Worm (Caenorhabditis elegans): ENCODE results near the gene F41E6.1.

F41E6.1 gene

DNA sequence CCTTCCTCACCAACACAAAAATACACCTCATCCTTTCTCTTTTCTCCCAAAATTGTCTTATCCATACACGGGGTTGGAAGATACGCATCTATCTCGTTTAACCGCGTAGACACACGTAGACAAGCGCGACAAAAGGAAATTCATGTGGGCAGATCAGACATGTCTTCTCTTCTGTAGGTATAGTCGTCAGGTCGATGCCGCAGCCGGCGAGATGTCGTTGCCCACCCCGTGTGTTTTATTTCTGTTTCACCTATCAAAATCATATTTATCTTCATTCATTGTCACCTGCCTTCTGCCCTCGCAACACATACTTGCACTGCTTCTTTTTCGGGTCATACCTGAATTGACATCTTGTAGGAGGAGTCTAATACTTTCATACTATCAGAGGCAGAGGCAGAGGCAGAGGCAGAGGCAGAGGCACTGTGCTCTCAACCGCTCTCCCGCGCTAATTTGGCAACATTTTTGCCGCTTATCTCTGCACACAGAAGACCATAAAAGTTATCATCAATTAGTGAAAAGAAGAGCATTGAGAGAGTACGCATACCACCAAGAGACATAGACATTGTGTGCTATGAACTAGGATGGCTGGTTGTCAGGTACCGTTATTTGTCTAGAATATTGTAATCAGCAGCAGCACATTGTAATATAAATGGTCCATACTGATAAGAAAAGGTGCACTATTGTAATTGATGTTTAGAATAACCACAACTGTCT, 39.0 kb downstream of the F41E6.1 start:
- TF ChIP-seq hmg-1.1 (GFP tag; IDR thresholded peaks at IDR 0.05), result peak; percentile 32; the same call in 1 of the 2 replicates
- TF ChIP-seq Y75B8A.6 (GFP tag; IDR thresholded peaks at IDR 0.05), result no peak
- TF ChIP-seq unc-62 (GFP tag; optimal IDR thresholded peaks at IDR 0.05 in 1 of 2), result peak; percentile 32 to 35
- no peak for TF ChIP-seq unc-62 (tag; optimal IDR thresholded peaks at IDR 0.05)
- TF ChIP-seq lin-13 (GFP tag; optimal IDR thresholded peaks at IDR 0.05), result no peak
- peak; percentile 54 for TF ChIP-seq nhr-102 (tag; optimal IDR thresholded peaks at IDR 0.05)
- TF ChIP-seq ceh-20 (GFP tag; IDR thresholded peaks at IDR 0.05), result peak; percentile 47; the same call in 1 of the 2 replicates
- no peak for TF ChIP-seq R02D3.7 (tag; optimal IDR thresholded peaks at IDR 0.05)
- peak; percentile 85 for TF ChIP-seq pqm-1 (tag; optimal IDR thresholded peaks at IDR 0.05)
- TF ChIP-seq dmd-6 (GFP tag; IDR thresholded peaks at IDR 0.05), result peak; percentile 89
- TF ChIP-seq snpc-4 (tag; optimal IDR thresholded peaks at IDR 0.05), result no peak
- TF ChIP-seq nhr-77 (tag; optimal IDR thresholded peaks at IDR 0.05), result peak; percentile 37
- no peak for TF ChIP-seq ceh-44 (GFP tag; IDR thresholded peaks at IDR 0.05)
- TF ChIP-seq daf-16 (GFP tag; optimal IDR thresholded peaks at IDR 0.05), result peak in 1 of 2 experiments; percentile 24
- peak; percentile 92 for TF ChIP-seq daf-16 (tag; optimal IDR thresholded peaks at IDR 0.05)
- no peak for TF ChIP-seq zfp-2 (tag; optimal IDR thresholded peaks at IDR 0.05)
- TF ChIP-seq nhr-25 (tag; optimal IDR thresholded peaks at IDR 0.05; ENCODE audit: borderline replicate concordance, insufficient read depth), result peak; percentile 36
- no peak for TF ChIP-seq Y105C5A.15 (GFP tag; IDR thresholded peaks at IDR 0.05)
- peak; percentile 21; the same call in 1 of the 2 replicates for TF ChIP-seq set-16 (GFP tag; IDR thresholded peaks at IDR 0.05)
- no peak for TF ChIP-seq F26F4.8 (GFP tag; conservative IDR thresholded peaks at IDR 0.05)
- TF ChIP-seq skn-1 (tag; optimal IDR thresholded peaks at IDR 0.05), result no peak
- peak; percentile 32 for TF ChIP-seq nhr-28 (tag; optimal IDR thresholded peaks at IDR 0.05)
- TF ChIP-seq nhr-41 (GFP tag; IDR thresholded peaks at IDR 0.05), result peak; percentile 69
- TF ChIP-seq ceh-28 (tag; optimal IDR thresholded peaks at IDR 0.05), result no peak
- no peak for TF ChIP-seq Y5F2A.4 (GFP tag; optimal IDR thresholded peaks at IDR 0.05)
- TF ChIP-seq php-3 (GFP tag; IDR thresholded peaks at IDR 0.05), result peak; percentile 95
- TF ChIP-seq saeg-2 (GFP tag; IDR thresholded peaks at IDR 0.05), result no peak
- no peak for TF ChIP-seq nhr-42 (GFP tag; IDR thresholded peaks at IDR 0.05)
- TF ChIP-seq dve-1 (tag; optimal IDR thresholded peaks at IDR 0.05; ENCODE audit: insufficient read depth), result peak; percentile 82
- no peak for TF ChIP-seq lim-7 (GFP tag; IDR thresholded peaks at IDR 0.05)
- no peak for TF ChIP-seq daf-19 (GFP tag; conservative IDR thresholded peaks at IDR 0.05)
- no peak for TF ChIP-seq egl-27 (tag; optimal IDR thresholded peaks at IDR 0.05)
- peak; percentile 84 for TF ChIP-seq hlh-30 (tag; optimal IDR thresholded peaks at IDR 0.05; ENCODE audit: insufficient read depth)
- no peak for TF ChIP-seq hif-1 (tag; optimal IDR thresholded peaks at IDR 0.05)
- peak; percentile 47 for TF ChIP-seq mep-1 (tag; optimal IDR thresholded peaks at IDR 0.05)
- no peak for TF ChIP-seq pha-4 (GFP tag; IDR thresholded peaks at IDR 0.05)
- TF ChIP-seq pha-4 (tag; optimal IDR thresholded peaks at IDR 0.05), result no peak
- no peak for TF ChIP-seq F49E8.2 (tag; optimal IDR thresholded peaks at IDR 0.05; ENCODE audit: borderline replicate concordance)
- no peak for TF ChIP-seq gei-8 (GFP tag; optimal IDR thresholded peaks at IDR 0.05)
- TF ChIP-seq dmd-9 (GFP tag; IDR thresholded peaks at IDR 0.05), result no peak
- TF ChIP-seq sdz-12 (GFP tag; optimal IDR thresholded peaks at IDR 0.05), result no peak
- TF ChIP-seq lin-1 (GFP tag; IDR thresholded peaks at IDR 0.05), result peak; percentile 80; the same call in 1 of the 2 replicates
- peak; percentile 12; the same call in 1 of the 2 replicates for TF ChIP-seq D1046.2 (GFP tag; IDR thresholded peaks at IDR 0.05)
- peak; percentile 51 for TF ChIP-seq mes-2 (tag; optimal IDR thresholded peaks at IDR 0.05; ENCODE audit: poor library complexity, severe bottlenecking)
- TF ChIP-seq tra-1 (GFP tag; IDR thresholded peaks at IDR 0.05), result peak; percentile 76
- TF ChIP-seq arid-1 (GFP tag; conservative IDR thresholded peaks at IDR 0.05), result no peak
- no peak for TF ChIP-seq mxl-2 (GFP tag; conservative IDR thresholded peaks at IDR 0.05)
- TF ChIP-seq T26A8.4 (GFP tag; IDR thresholded peaks at IDR 0.05), result 0 out of 2 replicates have a peak, but pooled peaks have one; percentile 27
- TF ChIP-seq lin-29 (GFP tag; IDR thresholded peaks at IDR 0.05), result no peak
